Fruit fly (Drosophila melanogaster): ENCODE data around the gene CG7083.

DNA sequence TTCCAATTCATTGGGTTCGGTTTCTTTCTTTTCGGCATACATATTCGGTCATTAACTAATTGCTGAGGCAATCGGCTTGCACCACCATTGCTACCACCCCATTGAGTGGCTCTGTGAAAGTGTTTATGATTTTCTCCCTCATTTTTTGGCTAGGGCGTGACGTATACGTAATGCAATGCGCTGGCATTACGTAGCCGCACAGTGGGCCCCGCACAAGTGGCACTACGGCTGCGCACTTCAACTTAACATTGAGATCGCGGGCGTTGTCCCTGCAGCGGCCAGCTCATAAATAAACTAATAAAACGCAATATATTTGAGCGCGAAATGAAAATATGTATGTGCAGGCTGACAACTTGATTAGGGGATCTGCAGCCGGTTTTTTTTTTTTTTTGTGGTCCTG lies 9.2 kb upstream of the CG7083 start:
- TF ChIP-seq Sin3A (optimal IDR thresholded peaks at IDR 0.05), result no peak
- TF ChIP-seq h (optimal IDR thresholded peaks at IDR 0.05), result no peak
- no peak for TF ChIP-seq insv (optimal IDR thresholded peaks at IDR 0.05)
